Fruit fly (Drosophila melanogaster) whole organism, embryonic: Measurements from ENCODE around the gene CG32447.

Source experiments
- ATbp ChIP-seq: fragments of 200-800 bp; sonication (Bioruptor generic); optimal IDR thresholded peaks from 2 replicates; lab custom pipeline; 2017; ENCODE audit warnings: missing biosample characterization, mild to moderate bottlenecking, missing genetic modification characterization, missing genetic modification reagents
- BEAF-32 ChIP-seq: fragments of 200-800 bp; sonication (Bioruptor generic); optimal IDR thresholded peaks from 3 replicates; lab custom pipeline; 2017; ENCODE audit warnings: missing biosample characterization, missing genetic modification characterization, mild to moderate bottlenecking, moderate library complexity, missing genetic modification reagents
- Blimp-1 ChIP-seq: fragments of 200-800 bp; sonication (Bioruptor generic); optimal IDR thresholded peaks from 3 replicates; lab custom pipeline; 2018; ENCODE audit warnings: missing biosample characterization, missing genetic modification characterization, mild to moderate bottlenecking, moderate library complexity, missing genetic modification reagents
- CG10979 ChIP-seq: fragments of 200-800 bp; sonication (Bioruptor generic); optimal IDR thresholded peaks from 2 replicates; lab custom pipeline; 2018; ENCODE audit warnings: missing biosample characterization, mild to moderate bottlenecking, missing genetic modification characterization, moderate library complexity
- CG11398 ChIP-seq: fragments of 200-800 bp; sonication (Bioruptor generic); optimal IDR thresholded peaks from 2 replicates; lab custom pipeline; 2016; ENCODE audit warnings: missing biosample characterization, missing genetic modification characterization
- CG14710 ChIP-seq: fragments of 200-800 bp; sonication (Bioruptor generic); optimal IDR thresholded peaks from 3 replicates; lab custom pipeline; 2019; ENCODE audit warnings: missing biosample characterization, mild to moderate bottlenecking, missing genetic modification characterization, moderate library complexity
- CG1603 ChIP-seq: fragments of 200-800 bp; sonication (Bioruptor generic); optimal IDR thresholded peaks from 2 replicates; lab custom pipeline; 2019; ENCODE audit warnings: missing biosample characterization, mild to moderate bottlenecking, missing genetic modification characterization, moderate library complexity
- CG16815 ChIP-seq: fragments of 200-800 bp; sonication (Bioruptor generic); optimal IDR thresholded peaks from 3 replicates; lab custom pipeline; 2017; ENCODE audit warnings: missing biosample characterization, mild to moderate bottlenecking, missing genetic modification characterization
- CG17568 ChIP-seq: fragments of 200-800 bp; sonication (Bioruptor generic); optimal IDR thresholded peaks from 2 replicates; lab custom pipeline; 2018; ENCODE audit warnings: missing biosample characterization, mild to moderate bottlenecking, missing genetic modification characterization, moderate library complexity
- CG17829 ChIP-seq: fragments of 200-800 bp; optimal IDR thresholded peaks from 2 replicates; lab custom pipeline; 2019; ENCODE audit warnings: missing biosample characterization, mild to moderate bottlenecking, missing genetic modification characterization, moderate library complexity
- CG1792 ChIP-seq: fragments of 200-800 bp; sonication (Bioruptor generic); optimal IDR thresholded peaks from 2 replicates; lab custom pipeline; 2016; ENCODE audit warnings: missing biosample characterization, missing genetic modification characterization
- CG31441 ChIP-seq: fragments of 200-800 bp; sonication (Bioruptor generic); IDR thresholded peaks from 2 replicates; pipeline ENCODE4 v1.3.6; 2022; ENCODE audit warnings: missing biosample characterization, missing genetic modification characterization
- CG4617 ChIP-seq: fragments of 200-800 bp; sonication (Bioruptor generic); optimal IDR thresholded peaks from 3 replicates; lab custom pipeline; 2016; ENCODE audit warnings: missing biosample characterization, missing genetic modification characterization, borderline replicate concordance
- CG5953 ChIP-seq: fragments of 200-800 bp; sonication (Bioruptor generic); IDR thresholded peaks from 2 replicates; pipeline ENCODE4 v1.3.6; 2022; ENCODE audit warnings: missing biosample characterization, missing genetic modification characterization
- CG7839 ChIP-seq: fragments of 200-800 bp; sonication (Bioruptor generic); optimal IDR thresholded peaks from 3 replicates; lab custom pipeline; 2018; ENCODE audit warnings: missing biosample characterization, mild to moderate bottlenecking, missing genetic modification characterization, moderate library complexity
- CG8290 ChIP-seq, 3 experiments: fragments of 200-800 bp; sonication (Bioruptor generic); optimal IDR thresholded peaks; 2 replicates each; lab custom pipeline; 2016 to 2019; ENCODE audit warnings: missing biosample characterization in 3 of 3, missing genetic modification characterization in 3 of 3, mild to moderate bottlenecking in 2 of 3, moderate library complexity in 1 of 3
- CG9727 ChIP-seq: fragments of 200-800 bp; sonication (Bioruptor generic); optimal IDR thresholded peaks from 3 replicates; lab custom pipeline; 2017; ENCODE audit warnings: missing biosample characterization, mild to moderate bottlenecking, missing genetic modification characterization
- Chrac-16 ChIP-seq: fragments of 200-800 bp; sonication (Bioruptor generic); optimal IDR thresholded peaks from 3 replicates; lab custom pipeline; 2016; ENCODE audit warnings: missing biosample characterization, missing genetic modification characterization
- CkIIα-i1 ChIP-seq: fragments of 200-800 bp; sonication (Bioruptor generic); IDR thresholded peaks from 2 replicates; pipeline ENCODE4 v1.3.6; 2022; ENCODE audit warnings: missing biosample characterization, missing genetic modification characterization
- Deaf1 ChIP-seq: fragments of 200-800 bp; optimal IDR thresholded peaks from 3 replicates; lab custom pipeline; 2019; ENCODE audit warnings: missing biosample characterization, mild to moderate bottlenecking, missing genetic modification characterization, moderate library complexity
- Ets65A ChIP-seq: fragments of 200-800 bp; sonication (Bioruptor generic); peaks from one replicate; lab custom pipeline; 2016; ENCODE audit warnings: missing biosample characterization, missing genetic modification characterization
- H15 ChIP-seq: fragments of 200-800 bp; sonication (Bioruptor generic); IDR thresholded peaks from 3 replicates; pipeline ENCODE4 v1.3.6; 2022; ENCODE audit warnings: missing biosample characterization, missing genetic modification characterization
- HLH4C ChIP-seq: fragments of 200-800 bp; sonication (Bioruptor generic); IDR thresholded peaks from 3 replicates; pipeline ENCODE4 v1.3.6; 2022; ENCODE audit warnings: missing biosample characterization, missing genetic modification characterization; ENCODE audit not compliant: partially characterized antibody
- HLH54F ChIP-seq: fragments of 200-800 bp; sonication (Bioruptor generic); optimal IDR thresholded peaks from 3 replicates; lab custom pipeline; 2016; ENCODE audit warnings: missing biosample characterization, missing genetic modification characterization
- Lpt ChIP-seq: fragments of >200 bp; optimal IDR thresholded peaks from 2 replicates; lab custom pipeline; 2018; ENCODE audit warnings: missing biosample characterization, missing genetic modification characterization
- Nf-YA ChIP-seq: fragments of 200-800 bp; sonication (Bioruptor generic); IDR thresholded peaks from 2 replicates; pipeline ENCODE4 v1.3.6; 2022; ENCODE audit warnings: missing biosample characterization, missing genetic modification characterization
- Pdp1 ChIP-seq, 2 experiments: fragments of 200-800 bp; sonication (Bioruptor generic); optimal IDR thresholded peaks; 3 replicates each; lab custom pipeline; 2016; ENCODE audit warnings: missing biosample characterization in 2 of 2, missing genetic modification characterization in 2 of 2, mild to moderate bottlenecking in 1 of 2, moderate library complexity in 1 of 2
- Sox100B ChIP-seq: fragments of 200-800 bp; sonication (Bioruptor generic); optimal IDR thresholded peaks from 3 replicates; lab custom pipeline; 2018; ENCODE audit warnings: missing biosample characterization, mild to moderate bottlenecking, missing genetic modification characterization
- Sry-β ChIP-seq: fragments of 200-800 bp; sonication (Bioruptor generic); optimal IDR thresholded peaks from 2 replicates; lab custom pipeline; 2018; ENCODE audit warnings: missing biosample characterization, mild to moderate bottlenecking, missing genetic modification characterization, moderate library complexity
- Ssrp ChIP-seq: fragments of 200-800 bp; sonication (Bioruptor generic); optimal IDR thresholded peaks from 2 replicates; lab custom pipeline; 2018; ENCODE audit warnings: missing biosample characterization, mild to moderate bottlenecking, missing genetic modification characterization, moderate library complexity
- az2 ChIP-seq: fragments of 200-800 bp; sonication (Bioruptor generic); optimal IDR thresholded peaks from 3 replicates; lab custom pipeline; 2016; ENCODE audit warnings: missing biosample characterization, missing genetic modification characterization
- bab2 ChIP-seq: fragments of 200-800 bp; sonication (Bioruptor generic); optimal IDR thresholded peaks from 2 replicates; lab custom pipeline; 2016; ENCODE audit warnings: missing biosample characterization, missing genetic modification characterization
- corto ChIP-seq: fragments of 200-800 bp; sonication (Bioruptor generic); optimal IDR thresholded peaks from 2 replicates; lab custom pipeline; 2016; ENCODE audit warnings: missing biosample characterization, mild to moderate bottlenecking, missing genetic modification characterization, moderate library complexity
- dati ChIP-seq: fragments of 200-800 bp; sonication (Bioruptor generic); IDR thresholded peaks from 2 replicates; pipeline ENCODE4 v1.3.6; 2022; ENCODE audit warnings: missing biosample characterization, missing genetic modification characterization
- disco-r ChIP-seq: fragments of 200-800 bp; sonication (Bioruptor generic); optimal IDR thresholded peaks from 2 replicates; lab custom pipeline; 2016; ENCODE audit warnings: missing biosample characterization, missing genetic modification characterization
- dpn ChIP-seq, 2 experiments: fragments of 200-800 bp; sonication (Bioruptor generic); optimal IDR thresholded peaks; 3 replicates each; lab custom pipeline; 2016; ENCODE audit warnings: missing biosample characterization in 2 of 2, missing genetic modification characterization in 2 of 2
- gce ChIP-seq: fragments of 200-800 bp; sonication (Bioruptor generic); IDR thresholded peaks from 3 replicates; pipeline ENCODE4 v1.3.6; 2022; ENCODE audit warnings: missing biosample characterization, missing genetic modification characterization
- gem ChIP-seq: fragments of 200-800 bp; sonication (Bioruptor generic); optimal IDR thresholded peaks from 2 replicates; lab custom pipeline; 2019; ENCODE audit warnings: missing biosample characterization, mild to moderate bottlenecking, missing genetic modification characterization, moderate library complexity
- lola ChIP-seq, 3 experiments: fragments of >200 bp in 2 of 3; fragments of 200-800 bp in 1 of 3; sonication (Bioruptor generic) in 1 of 3; optimal IDR thresholded peaks; 2 replicates each; lab custom pipeline; 2017 to 2019; ENCODE audit warnings: missing biosample characterization in 3 of 3, missing genetic modification characterization in 3 of 3, mild to moderate bottlenecking in 1 of 3, moderate library complexity in 1 of 3
- nmo ChIP-seq: fragments of 200-800 bp; sonication (Bioruptor generic); optimal IDR thresholded peaks from 2 replicates; lab custom pipeline; 2018; ENCODE audit warnings: missing biosample characterization, mild to moderate bottlenecking, missing genetic modification characterization, moderate library complexity
- prd ChIP-seq, 3 experiments: fragments of >200 bp in 2 of 3; fragments of 200-800 bp in 1 of 3; sonication (Bioruptor generic) in 1 of 3; optimal IDR thresholded peaks in 2 of 3; IDR thresholded peaks in 1 of 3; 2 replicates in 2 of 3; 3 replicates in 1 of 3; pipeline versions ENCODE4 v1.3.6 to Lab custom; 2017 to 2022; ENCODE audit warnings: missing biosample characterization in 1 of 3, missing genetic modification characterization in 1 of 3
- sc ChIP-seq, 3 experiments: fragments of >200 bp in 2 of 3; fragments of 200-800 bp in 1 of 3; sonication (Bioruptor generic) in 1 of 3; optimal IDR thresholded peaks; 2 replicates in 2 of 3; 3 replicates in 1 of 3; lab custom pipeline; 2017; ENCODE audit warnings: mild to moderate bottlenecking in 1 of 3, missing biosample characterization in 1 of 3, missing genetic modification characterization in 1 of 3, missing genetic modification reagents in 1 of 3
- sob ChIP-seq: fragments of 200-800 bp; sonication (Bioruptor generic); IDR thresholded peaks from 2 replicates; pipeline ENCODE4 v1.3.6; 2022; ENCODE audit warnings: missing biosample characterization, missing genetic modification characterization
- tin ChIP-seq: fragments of 200-800 bp; sonication (Bioruptor generic); optimal IDR thresholded peaks from 3 replicates; lab custom pipeline; 2016; ENCODE audit warnings: missing biosample characterization, missing genetic modification characterization
- twi ChIP-seq: fragments of 200-800 bp; optimal IDR thresholded peaks from 2 replicates; lab custom pipeline; 2019; ENCODE audit warnings: missing biosample characterization, mild to moderate bottlenecking, missing genetic modification characterization, moderate library complexity
- vfl ChIP-seq: fragments of 200-800 bp; sonication (Bioruptor generic); optimal IDR thresholded peaks from 2 replicates; lab custom pipeline; 2016; ENCODE audit warnings: missing biosample characterization, missing genetic modification characterization
- zf30C ChIP-seq: fragments of 200-800 bp; sonication (Bioruptor generic); optimal IDR thresholded peaks from 3 replicates; lab custom pipeline; 2018; ENCODE audit warnings: missing biosample characterization, mild to moderate bottlenecking, missing genetic modification characterization

Gene CG32447

dm6 chr3L:21727013-21727727, 21.0 kb upstream of the CG32447 start (continued):
- no peak for TF ChIP-seq dati (GFP tag; lab: Robert Waterston, UW)
- TF ChIP-seq Lpt (GFP tag; lab: Kevin White, UChicago) = no peak
- TF ChIP-seq ATbp (GFP tag; lab: Kevin White, UChicago) = peak; percentile 12
- no peak for TF ChIP-seq Sry-β (GFP tag; lab: Kevin White, UChicago)
- TF ChIP-seq BEAF-32 (GFP tag; lab: Kevin White, UChicago) = no peak
- TF ChIP-seq CG1603 = peak; percentile 1
- TF ChIP-seq Sox100B (GFP tag; lab: Kevin White, UChicago) = no peak
- no peak for TF ChIP-seq sc (optimal IDR thresholded peaks at IDR 0.05; lab: Kevin White, UChicago)
- peak; percentile 4 for TF ChIP-seq sc (GFP tag; optimal IDR thresholded peaks at IDR 0.05; lab: Kevin White, UChicago)
- no peak for TF ChIP-seq H15 (GFP tag; lab: Robert Waterston, UW)
- TF ChIP-seq CG10979 (tag; lab: Kevin White, UChicago) = peak; percentile 65
- TF ChIP-seq Nf-YA (GFP tag; lab: Robert Waterston, UW) = no peak
- peak; percentile 29 for TF ChIP-seq CG9727 (GFP tag; lab: Kevin White, UChicago)
- TF ChIP-seq Ssrp = peak; percentile 33
- peak; percentile 44; the same call in 1 of the 2 replicates for TF ChIP-seq CG31441 (GFP tag; lab: Robert Waterston, UW)
- peak; percentile 63 for TF ChIP-seq twi (tag; lab: Kevin White, UChicago)
- peak; percentile 49 for TF ChIP-seq nmo (GFP tag; lab: Kevin White, UChicago)
- no peak for TF ChIP-seq gce
- peak; percentile 15 for TF ChIP-seq Chrac-16 (GFP tag; lab: Kevin White, UChicago)
- no peak for TF ChIP-seq Pdp1 (GFP tag; optimal IDR thresholded peaks at IDR 0.05; lab: Kevin White, UChicago)
- no peak for TF ChIP-seq CG17568 (GFP tag; lab: Kevin White, UChicago)
- no peak for TF ChIP-seq CkIIα-i1
- TF ChIP-seq Blimp-1 = peak; percentile 27
- TF ChIP-seq CG7839 = no peak
- TF ChIP-seq HLH54F (GFP tag; lab: Kevin White, UChicago) = no peak
- peak; percentile 58 for TF ChIP-seq Ets65A (GFP tag; lab: Kevin White, UChicago)
- TF ChIP-seq HLH4C (GFP tag; lab: Robert Waterston, UW) = no peak
- no peak for TF ChIP-seq sob
- peak; percentile 22 for TF ChIP-seq tin (GFP tag; lab: Kevin White, UChicago)
- TF ChIP-seq prd (optimal IDR thresholded peaks at IDR 0.05; lab: Kevin White, UChicago) = no peak
- TF ChIP-seq prd (GFP tag; IDR thresholded peaks at IDR 0.05; lab: Robert Waterston, UW) = peak; percentile 35; the same call in 1 of the 3 replicates
- TF ChIP-seq Deaf1 (tag; lab: Kevin White, UChicago) = no peak
- TF ChIP-seq disco-r (GFP tag; lab: Kevin White, UChicago) = no peak
- no peak for TF ChIP-seq CG8290 (GFP tag; optimal IDR thresholded peaks at IDR 0.05; lab: Kevin White, UChicago)
- no peak for TF ChIP-seq CG8290 (tag; optimal IDR thresholded peaks at IDR 0.05; lab: Kevin White, UChicago)
- peak in 1 of 3 experiments; percentile 70 for TF ChIP-seq lola (GFP tag; optimal IDR thresholded peaks at IDR 0.05; lab: Kevin White, UChicago)
- TF ChIP-seq CG5953 (GFP tag; lab: Robert Waterston, UW) = no peak
- TF ChIP-seq bab2 (GFP tag; lab: Kevin White, UChicago) = no peak
- peak; percentile 51 for TF ChIP-seq CG14710
- TF ChIP-seq dpn (GFP tag; optimal IDR thresholded peaks at IDR 0.05; lab: Kevin White, UChicago) = no peak
- no peak for TF ChIP-seq CG1792
- no peak for TF ChIP-seq vfl (GFP tag; lab: Kevin White, UChicago)
- no peak for TF ChIP-seq corto (GFP tag; lab: Kevin White, UChicago)
- peak; percentile 50 for TF ChIP-seq CG17829 (tag; lab: Kevin White, UChicago)
- TF ChIP-seq zf30C (GFP tag; lab: Kevin White, UChicago) = peak; percentile 73
- peak; percentile 9 for TF ChIP-seq az2 (GFP tag; lab: Kevin White, UChicago)
- TF ChIP-seq CG4617 (GFP tag; lab: Kevin White, UChicago) = no peak
- TF ChIP-seq CG11398 (GFP tag; lab: Kevin White, UChicago) = no peak
- peak; percentile 66 for TF ChIP-seq gem
- TF ChIP-seq CG16815 (GFP tag; lab: Kevin White, UChicago) = no peak
